Fruit fly (Drosophila melanogaster) whole organism, larva: Measurements from ENCODE around the gene CG43083.

Source experiments
- noc ChIP-seq: fragments of 200-800 bp; sonication (Bioruptor generic); optimal IDR thresholded peaks from 3 replicates; lab custom pipeline; 2019; ENCODE audit warnings: missing biosample characterization, mild to moderate bottlenecking, missing genetic modification characterization, moderate library complexity

CG43083 gene

DNA sequence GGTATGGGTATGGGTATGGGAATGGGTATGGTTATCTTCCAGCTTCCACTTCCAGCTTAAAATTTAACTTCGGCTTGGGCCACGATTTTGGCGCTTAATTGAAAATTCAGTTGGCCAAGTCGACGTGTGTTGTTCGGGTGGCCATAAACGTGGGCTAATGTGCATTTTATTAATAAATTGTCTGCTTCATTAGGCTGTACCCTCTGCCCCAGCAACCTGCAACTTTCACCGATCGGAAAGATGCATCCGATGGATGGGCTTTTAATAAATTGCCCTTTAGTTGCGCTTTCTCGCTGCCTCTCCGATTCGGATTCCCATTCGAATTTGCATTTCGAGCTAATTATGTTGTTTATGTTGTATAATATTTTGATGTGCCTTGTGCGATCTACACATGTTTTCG, 46.8 kb downstream of the CG43083 start:
- TF ChIP-seq noc (tag; lab: Kevin White, UChicago): no peak

DNA sequence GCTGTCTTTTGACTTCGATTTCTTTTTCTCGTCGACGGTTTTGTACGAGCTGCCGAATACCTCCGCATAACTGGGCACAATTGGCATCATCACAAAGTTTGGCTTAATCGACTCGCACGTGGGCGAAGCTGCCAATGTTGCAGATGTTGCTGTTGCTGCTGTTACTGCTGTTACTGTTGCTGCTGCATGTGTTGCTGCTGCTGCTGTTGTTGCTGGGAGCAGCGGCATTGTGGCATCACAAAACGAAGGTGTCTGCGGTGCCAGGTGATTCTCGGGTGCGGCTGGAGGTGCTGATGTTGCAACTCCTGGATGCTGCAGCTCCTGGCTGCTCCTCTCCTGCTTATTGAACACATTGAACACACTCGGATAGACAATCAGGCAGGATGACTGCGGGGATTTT, 49.5 kb downstream of the CG43083 start:
- no peak for TF ChIP-seq noc (tag; lab: Kevin White, UChicago)
